Worm (Caenorhabditis elegans) whole organism, L1 larva: ENCODE data around the gene ama-1.

ENCODE experiments used
- aly-2 ChIP-seq: fragments of 150-350 bp; optimal IDR thresholded peaks from 2 replicates; lab custom pipeline; 2014; ENCODE audit warnings: missing biosample characterization, missing genetic modification characterization
- blmp-1 ChIP-seq: fragments of 150-350 bp; optimal IDR thresholded peaks from 2 replicates; lab custom pipeline; 2014; ENCODE audit warnings: missing biosample characterization, missing genetic modification characterization
- egl-27 ChIP-seq, 2 experiments: fragments of 150-350 bp in 1 of 2; sonication (generic microtip); optimal IDR thresholded peaks; 3 replicates each; lab custom pipeline; 2017 to 2018; ENCODE audit warnings: missing biosample characterization in 2 of 2, missing genetic modification characterization in 2 of 2, missing genetic modification reagents in 2 of 2
- lin-39 ChIP-seq: fragments of 150-350 bp; optimal IDR thresholded peaks from 2 replicates; lab custom pipeline; 2014; ENCODE audit warnings: missing biosample characterization, missing genetic modification reagents, missing genetic modification characterization
- nhr-12 ChIP-seq: sonication (generic microtip); optimal IDR thresholded peaks from 2 replicates; lab custom pipeline; 2017; ENCODE audit warnings: missing biosample characterization, missing genetic modification characterization
- nhr-77 ChIP-seq: fragments of 150-350 bp; optimal IDR thresholded peaks from 2 replicates; lab custom pipeline; 2014; ENCODE audit warnings: missing biosample characterization, missing genetic modification characterization

- TF ChIP-seq nhr-12 (tag; lab: Kevin White, UChicago) (no peak), aly-2 (tag; lab: Kevin White, UChicago) (no peak), lin-39 (tag; lab: Kevin White, UChicago) (no peak), blmp-1 (tag; lab: Kevin White, UChicago) (no peak), egl-27 (tag; optimal IDR thresholded peaks at IDR 0.05; lab: Kevin White, UChicago) (no peak), nhr-77 (tag; lab: Kevin White, UChicago) (no peak)
Observed at ce11 chrIV:4254989-4255582, 7.2 kb downstream of the ama-1 start.
